Worm (Caenorhabditis elegans) whole organism, young adult: Measurements from ENCODE around the gene C28G1.2.

Experiments used
- B0035.1 ChIP-seq: sonication (generic microtip); optimal IDR thresholded peaks from 2 replicates; lab custom pipeline; 2016; ENCODE audit warnings: missing genetic modification characterization, mild to moderate bottlenecking, missing compliant biosample characterization, missing genotype, missing genetic modification reagents
- D2030.7 ChIP-seq: fragments of 200-800 bp; sonication (Bioruptor generic); IDR thresholded peaks from 2 replicates; pipeline ENCODE4 v1.3.6; 2022; ENCODE audit warnings: missing genetic modification reagents, missing genetic modification characterization, missing compliant biosample characterization
- F10E7.11 ChIP-seq: sonication (generic microtip); optimal IDR thresholded peaks from 2 replicates; lab custom pipeline; 2017; ENCODE audit warnings: mild to moderate bottlenecking, missing genetic modification characterization, moderate library complexity, missing compliant biosample characterization
- F23B12.7 ChIP-seq: sonication (generic microtip); optimal IDR thresholded peaks from 2 replicates; lab custom pipeline; 2017; ENCODE audit warnings: missing genetic modification characterization, mild to moderate bottlenecking, missing compliant biosample characterization, antibody characterized with exemption, moderate library complexity; ENCODE audit not compliant: insufficient read depth
- F49E8.2 ChIP-seq: sonication (generic microtip); optimal IDR thresholded peaks from 3 replicates; lab custom pipeline; 2017; ENCODE audit warnings: missing genetic modification characterization, mild to moderate bottlenecking, missing compliant biosample characterization, antibody characterized with exemption, moderate library complexity; ENCODE audit not compliant: insufficient read depth
- F55B11.4 ChIP-seq: sonication (generic microtip); optimal IDR thresholded peaks from 2 replicates; lab custom pipeline; 2016; ENCODE audit warnings: missing compliant biosample characterization, missing genetic modification characterization, borderline replicate concordance; ENCODE audit not compliant: insufficient read depth
- F57C9.4 ChIP-seq: sonication (generic microtip); optimal IDR thresholded peaks from 2 replicates; lab custom pipeline; 2017; ENCODE audit warnings: mild to moderate bottlenecking, missing genetic modification characterization, missing compliant biosample characterization
- K11D2.4 ChIP-seq: fragments of 200-800 bp; sonication (Bioruptor generic); IDR thresholded peaks from 2 replicates; pipeline ENCODE4 v1.3.6; 2022; ENCODE audit warnings: missing genetic modification reagents, missing genetic modification characterization, missing compliant biosample characterization
- Y53F4B.3 ChIP-seq: fragments of 200-800 bp; sonication (Bioruptor generic); IDR thresholded peaks from 2 replicates; pipeline ENCODE4 v1.3.6; 2022; ENCODE audit warnings: missing genetic modification reagents, missing genetic modification characterization, missing compliant biosample characterization
- Y56A3A.18 ChIP-seq: fragments of 200-800 bp; sonication (Bioruptor generic); IDR thresholded peaks from 2 replicates; pipeline ENCODE4 v1.3.6; 2022; ENCODE audit warnings: missing genetic modification reagents, missing genetic modification characterization, missing compliant biosample characterization
- Y79H2A.3 ChIP-seq: fragments of 200-800 bp; sonication (Bioruptor generic); conservative IDR thresholded peaks from 2 replicates; pipeline ENCODE4 v1.3.6; 2022; ENCODE audit warnings: missing genetic modification reagents, missing genetic modification characterization, missing compliant biosample characterization
- aptf-3 ChIP-seq: fragments of 200-800 bp; sonication (Bioruptor generic); IDR thresholded peaks from 2 replicates; pipeline ENCODE4 v1.3.6; 2022; ENCODE audit warnings: missing genetic modification characterization, missing compliant biosample characterization
- bed-1 ChIP-seq: fragments of 200-800 bp; sonication (Bioruptor generic); IDR thresholded peaks from 2 replicates; pipeline ENCODE4 v1.3.6; 2022; ENCODE audit warnings: missing genetic modification reagents, missing genetic modification characterization, missing compliant biosample characterization
- cebp-2 ChIP-seq: fragments of 200-800 bp; sonication (Bioruptor generic); IDR thresholded peaks from 2 replicates; pipeline ENCODE4 v1.3.6; 2022; ENCODE audit warnings: missing genetic modification characterization, missing compliant biosample characterization
- ceh-91 ChIP-seq: fragments of 200-800 bp; sonication (Bioruptor generic); IDR thresholded peaks from 2 replicates; pipeline ENCODE4 v1.3.6; 2022; ENCODE audit warnings: missing genetic modification reagents, missing genetic modification characterization, missing compliant biosample characterization
- die-1 ChIP-seq: sonication (generic microtip); optimal IDR thresholded peaks from 2 replicates; lab custom pipeline; 2016; ENCODE audit warnings: missing genotype, mild to moderate bottlenecking, missing genetic modification characterization, missing compliant biosample characterization
- dox-1 ChIP-seq: fragments of 200-800 bp; sonication (Bioruptor generic); IDR thresholded peaks from 2 replicates; pipeline ENCODE4 v1.3.6; 2022; ENCODE audit warnings: missing genetic modification reagents, missing genetic modification characterization, missing compliant biosample characterization
- egl-18 ChIP-seq: fragments of 200-800 bp; sonication (Bioruptor generic); IDR thresholded peaks from 2 replicates; pipeline ENCODE4 v1.3.6; 2022; ENCODE audit warnings: missing genetic modification reagents, missing genetic modification characterization, missing compliant biosample characterization
- egrh-3 ChIP-seq: fragments of 200-800 bp; sonication (Bioruptor generic); IDR thresholded peaks from 2 replicates; pipeline ENCODE4 v1.3.6; 2022; ENCODE audit warnings: missing genetic modification reagents, missing genetic modification characterization, missing compliant biosample characterization
- fkh-3 ChIP-seq: sonication (generic microtip); optimal IDR thresholded peaks from 2 replicates; lab custom pipeline; 2016; ENCODE audit warnings: mild to moderate bottlenecking, missing genetic modification characterization, missing compliant biosample characterization
- him-1 ChIP-seq: sonication (generic microtip); optimal IDR thresholded peaks from 2 replicates; lab custom pipeline; 2016; ENCODE audit warnings: missing genotype, missing genetic modification reagents, missing genetic modification characterization, missing compliant biosample characterization
- hlh-12 ChIP-seq: sonication (generic microtip); optimal IDR thresholded peaks from 2 replicates; lab custom pipeline; 2016; ENCODE audit warnings: missing genetic modification characterization, missing compliant biosample characterization
- hrde-1 ChIP-seq: sonication (generic microtip); optimal IDR thresholded peaks from 2 replicates; lab custom pipeline; 2016; ENCODE audit warnings: missing genetic modification characterization, mild to moderate bottlenecking, missing compliant biosample characterization, moderate library complexity, missing genotype, missing genetic modification reagents, borderline replicate concordance
- hsf-1 ChIP-seq: fragments of 200-800 bp; sonication (Bioruptor generic); IDR thresholded peaks from 2 replicates; pipeline ENCODE4 v1.3.6; 2022; ENCODE audit warnings: missing genetic modification reagents, missing genetic modification characterization, missing compliant biosample characterization
- lag-1 ChIP-seq: fragments of 200-800 bp; sonication (Bioruptor generic); IDR thresholded peaks from 2 replicates; pipeline ENCODE4 v1.3.6; 2022; ENCODE audit warnings: missing genetic modification reagents, missing genetic modification characterization, missing compliant biosample characterization
- let-607 ChIP-seq, 2 experiments: fragments of 200-800 bp in 1 of 2; sonication (Bioruptor generic) in 1 of 2; sonication (generic microtip) in 1 of 2; optimal IDR thresholded peaks; 2 replicates each; lab custom pipeline; 2016 to 2018; ENCODE audit warnings: mild to moderate bottlenecking in 2 of 2, missing compliant biosample characterization in 2 of 2, missing genetic modification characterization in 2 of 2, moderate library complexity in 2 of 2, missing genotype in 1 of 2
- lin-35 ChIP-seq, 3 experiments: fragments of 150-350 bp in 2 of 3; sonication (generic microtip) in 1 of 3; optimal IDR thresholded peaks; 2 replicates each; lab custom pipeline; 2014 to 2018; ENCODE audit warnings: missing biosample characterization in 3 of 3, missing genetic modification characterization in 3 of 3, missing genetic modification reagents in 3 of 3
- lin-40 ChIP-seq: sonication (generic microtip); optimal IDR thresholded peaks from 2 replicates; lab custom pipeline; 2016; ENCODE audit warnings: missing genetic modification characterization, mild to moderate bottlenecking, missing compliant biosample characterization, missing genotype, missing genetic modification reagents
- lsl-1 ChIP-seq: fragments of 200-800 bp; sonication (Bioruptor generic); optimal IDR thresholded peaks from 2 replicates; lab custom pipeline; 2018; ENCODE audit warnings: mild to moderate bottlenecking, missing genetic modification characterization, moderate library complexity, missing compliant biosample characterization
- lsy-27 ChIP-seq: sonication (generic microtip); optimal IDR thresholded peaks from 2 replicates; lab custom pipeline; 2017; ENCODE audit warnings: missing genetic modification characterization, mild to moderate bottlenecking, missing compliant biosample characterization, antibody characterized with exemption, missing genotype, borderline replicate concordance; ENCODE audit not compliant: insufficient read depth
- madf-3 ChIP-seq: fragments of 200-800 bp; sonication (Bioruptor generic); IDR thresholded peaks from 2 replicates; pipeline ENCODE4 v1.3.6; 2022; ENCODE audit warnings: missing genetic modification reagents, missing genetic modification characterization, missing compliant biosample characterization
- madf-6 ChIP-seq: fragments of 200-800 bp; sonication (Bioruptor generic); IDR thresholded peaks from 2 replicates; pipeline ENCODE4 v1.3.6; 2022; ENCODE audit warnings: missing genetic modification reagents, missing genetic modification characterization, missing compliant biosample characterization
- mcd-1 ChIP-seq: fragments of 200-800 bp; sonication (Bioruptor generic); IDR thresholded peaks from 2 replicates; pipeline ENCODE4 v1.3.6; 2022; ENCODE audit warnings: missing genetic modification reagents, missing genetic modification characterization, missing compliant biosample characterization
- mes-4 ChIP-seq: sonication (generic microtip); optimal IDR thresholded peaks from 2 replicates; lab custom pipeline; 2016; ENCODE audit warnings: missing genotype, missing genetic modification characterization, missing compliant biosample characterization
- nfya-2 ChIP-seq: fragments of 200-800 bp; sonication (Bioruptor generic); IDR thresholded peaks from 2 replicates; pipeline ENCODE4 v1.3.6; 2022; ENCODE audit warnings: missing genetic modification reagents, missing genetic modification characterization, missing compliant biosample characterization
- nhr-27 ChIP-seq: fragments of 200-800 bp; sonication (Bioruptor generic); optimal IDR thresholded peaks from 2 replicates; lab custom pipeline; 2018; ENCODE audit warnings: mild to moderate bottlenecking, missing genetic modification characterization, moderate library complexity, missing compliant biosample characterization
- nhr-80 ChIP-seq: sonication (generic microtip); optimal IDR thresholded peaks from 2 replicates; lab custom pipeline; 2016; ENCODE audit warnings: missing genetic modification characterization, missing compliant biosample characterization
- rcor-1 ChIP-seq: fragments of 200-800 bp; sonication (Bioruptor generic); IDR thresholded peaks from 2 replicates; pipeline ENCODE4 v1.3.6; 2022; ENCODE audit warnings: missing genetic modification reagents, missing genetic modification characterization, missing compliant biosample characterization
- rec-8 ChIP-seq, 2 experiments: sonication (generic microtip); optimal IDR thresholded peaks; 2 replicates each; lab custom pipeline; 2016; ENCODE audit warnings: mild to moderate bottlenecking in 2 of 2, missing genetic modification characterization in 2 of 2, missing genetic modification reagents in 2 of 2, missing genotype in 2 of 2, missing biosample characterization in 1 of 2, missing compliant biosample characterization in 1 of 2, moderate library complexity in 1 of 2
- repo-1 ChIP-seq: sonication (generic microtip); optimal IDR thresholded peaks from 2 replicates; lab custom pipeline; 2017; ENCODE audit warnings: mild to moderate bottlenecking, missing genetic modification characterization, missing compliant biosample characterization
- snpc-1.1 ChIP-seq: sonication (generic microtip); optimal IDR thresholded peaks from 2 replicates; lab custom pipeline; 2017; ENCODE audit warnings: missing genetic modification characterization, mild to moderate bottlenecking, missing compliant biosample characterization, antibody characterized with exemption, moderate library complexity, missing genotype, missing genetic modification reagents; ENCODE audit not compliant: insufficient read depth
- snpc-4 ChIP-seq, 5 experiments: fragments of 150-350 bp in 1 of 5; sonication (generic microtip) in 4 of 5; optimal IDR thresholded peaks; 2 replicates each; lab custom pipeline; 2014 to 2018; ENCODE audit warnings: missing genetic modification characterization in 5 of 5, missing biosample characterization in 3 of 5, antibody characterized with exemption in 2 of 5, mild to moderate bottlenecking in 2 of 5, missing compliant biosample characterization in 2 of 5, missing genotype in 2 of 5, moderate library complexity in 2 of 5, missing genetic modification reagents in 1 of 5
- unc-130 ChIP-seq: sonication (generic microtip); optimal IDR thresholded peaks from 2 replicates; lab custom pipeline; 2016; ENCODE audit warnings: missing genetic modification reagents, missing genetic modification characterization, missing compliant biosample characterization
- unc-62 ChIP-seq: fragments of 150-350 bp; optimal IDR thresholded peaks from 2 replicates; lab custom pipeline; 2014; ENCODE audit warnings: missing biosample characterization, missing genetic modification reagents, missing genetic modification characterization
- zim-3 ChIP-seq: sonication (generic microtip); optimal IDR thresholded peaks from 2 replicates; lab custom pipeline; 2017; ENCODE audit warnings: mild to moderate bottlenecking, missing genetic modification characterization, moderate library complexity, missing compliant biosample characterization
- ztf-6 ChIP-seq: fragments of 200-800 bp; sonication (Bioruptor generic); IDR thresholded peaks from 2 replicates; pipeline ENCODE4 v1.3.6; 2022; ENCODE audit warnings: missing genetic modification reagents, missing genetic modification characterization, missing compliant biosample characterization

C28G1.2 gene

ce11 chrX:8796699-8797282, 39.0 kb upstream of the C28G1.2 start, which contains the start of gene R04E5.7:
R04E5.7 (minus strand) TSS chrX:8797262.
- TF ChIP-seq mcd-1 (GFP tag; lab: Robert Waterston, UW) = peak; percentile 44; the same call in 1 of the 2 replicates
- peak; percentile 66; the same call in 1 of the 2 replicates for TF ChIP-seq dox-1 (GFP tag; lab: Robert Waterston, UW)
- TF ChIP-seq mes-4 (tag; lab: Kevin White, UChicago) = no peak
- peak; percentile 25 for TF ChIP-seq nhr-80 (tag; lab: Kevin White, UChicago)
- TF ChIP-seq him-1 (tag; lab: Kevin White, UChicago) = peak; percentile 65
- TF ChIP-seq cebp-2 (GFP tag; lab: Robert Waterston, UW) = no peak
- no peak for TF ChIP-seq F55B11.4
- no peak for TF ChIP-seq lag-1 (GFP tag; lab: Robert Waterston, UW)
- TF ChIP-seq lin-35 (GFP tag; optimal IDR thresholded peaks at IDR 0.05; lab: Kevin White, UChicago) = no peak
- no peak for TF ChIP-seq egrh-3 (GFP tag; lab: Robert Waterston, UW)
- no peak for TF ChIP-seq Y56A3A.18 (GFP tag; lab: Robert Waterston, UW)
- no peak for TF ChIP-seq egl-18 (GFP tag; lab: Robert Waterston, UW)
- TF ChIP-seq F49E8.2 (tag; lab: Kevin White, UChicago) = no peak
- TF ChIP-seq zim-3 (tag; lab: Kevin White, UChicago) = no peak
- TF ChIP-seq ceh-91 (GFP tag; lab: Robert Waterston, UW) = no peak
- peak; percentile 4 for TF ChIP-seq die-1 (tag; lab: Kevin White, UChicago)
- TF ChIP-seq lin-40 = peak; percentile 19
- no peak for TF ChIP-seq nfya-2 (GFP tag; lab: Robert Waterston, UW)
- no peak for TF ChIP-seq F10E7.11 (tag; lab: Kevin White, UChicago)
- TF ChIP-seq ztf-6 (GFP tag; lab: Robert Waterston, UW) = no peak
- no peak for TF ChIP-seq hsf-1 (GFP tag; lab: Robert Waterston, UW)
- TF ChIP-seq hlh-12 (tag; lab: Kevin White, UChicago) = no peak
- TF ChIP-seq Y53F4B.3 (GFP tag; lab: Robert Waterston, UW) = no peak
- TF ChIP-seq snpc-1.1 (tag; lab: Kevin White, UChicago) = peak; percentile 9
- no peak for TF ChIP-seq lsy-27 (tag; lab: Kevin White, UChicago)
- no peak for TF ChIP-seq repo-1
- TF ChIP-seq hrde-1 (tag; lab: Kevin White, UChicago) = no peak
- TF ChIP-seq madf-3 (GFP tag; lab: Robert Waterston, UW) = 0 out of 2 replicates have a peak, but pooled peaks have one; percentile 17
- no peak for TF ChIP-seq fkh-3 (tag; lab: Kevin White, UChicago)
- TF ChIP-seq B0035.1 (tag; lab: Kevin White, UChicago) = no peak
- TF ChIP-seq lsl-1 (GFP tag; lab: Kevin White, UChicago) = no peak
- TF ChIP-seq D2030.7 (GFP tag; lab: Robert Waterston, UW) = peak; percentile 67; the same call in 1 of the 2 replicates
- TF ChIP-seq nhr-27 (tag; lab: Kevin White, UChicago) = no peak
- no peak for TF ChIP-seq K11D2.4
- TF ChIP-seq unc-62 (GFP tag; lab: Kevin White, UChicago) = no peak
- no peak for TF ChIP-seq let-607 (tag; optimal IDR thresholded peaks at IDR 0.05; lab: Kevin White, UChicago)
- TF ChIP-seq bed-1 (GFP tag; lab: Robert Waterston, UW) = no peak
- no peak for TF ChIP-seq unc-130 (GFP tag; lab: Kevin White, UChicago)
- TF ChIP-seq F23B12.7 (tag; lab: Kevin White, UChicago) = no peak
- no peak for TF ChIP-seq rcor-1 (GFP tag; lab: Robert Waterston, UW)
- TF ChIP-seq rec-8 (tag; optimal IDR thresholded peaks at IDR 0.05; lab: Kevin White, UChicago) = peak in 1 of 2 experiments; percentile 1
- no peak for TF ChIP-seq aptf-3
- peak; percentile 44; the same call in 1 of the 2 replicates for TF ChIP-seq madf-6 (GFP tag; lab: Robert Waterston, UW)
- no peak for TF ChIP-seq F57C9.4 (tag; lab: Kevin White, UChicago)
- TF ChIP-seq snpc-4 (GFP tag; optimal IDR thresholded peaks at IDR 0.05; lab: Kevin White, UChicago) = peak; percentile 45
- TF ChIP-seq snpc-4 (tag; optimal IDR thresholded peaks at IDR 0.05; lab: Kevin White, UChicago) = peak in 2 of 4 experiments; percentile 7 to 55
- TF ChIP-seq Y79H2A.3 (GFP tag; lab: Robert Waterston, UW) = no peak
